1 fruit fly cellular context compared by ENCODE assay signal in the genomic region with DNA sequence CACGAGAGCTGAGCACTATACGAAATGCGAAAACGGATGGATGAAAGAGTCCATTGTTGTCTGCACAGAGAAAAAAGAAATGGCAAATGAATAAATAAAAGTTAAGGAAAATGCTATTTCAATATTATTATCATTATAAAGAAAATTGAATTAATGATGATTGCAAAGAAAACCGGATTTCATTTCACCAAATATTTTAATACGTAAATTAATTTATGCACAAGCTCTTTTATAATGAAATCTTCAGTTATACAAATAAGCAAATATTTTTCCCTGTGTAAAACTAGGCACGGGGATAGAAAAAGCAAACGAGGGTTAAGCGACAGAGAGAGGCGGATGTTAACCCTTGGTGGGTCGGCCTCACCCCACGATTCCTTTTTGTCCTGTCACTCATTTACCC.
TF ChIP-seq lines count a peak whose summit lies in the region.

No protein-coding gene starts in this region.

TF ChIP-seq in whole organism, embryonic, 481 proteins besides CTCF, POLR2A, EP300 and RAD21 (continued from another document and continues in another):
- TF ChIP-seq CG4360 (GFP tag; IDR thresholded peaks at IDR 0.05; lab: Robert Waterston, UW) (0 out of 2 replicates have a peak, but pooled peaks have one; percentile 3), lab (GFP tag; optimal IDR thresholded peaks at IDR 0.05; lab: Kevin White, UChicago) (peak; percentile 57), Ptx1 (GFP tag; IDR thresholded peaks at IDR 0.05; lab: Robert Waterston, UW) (peak; percentile 35; the same call in 1 of the 2 replicates), CG4404 (GFP tag; IDR thresholded peaks at IDR 0.05; lab: Robert Waterston, UW) (peak; percentile 44; the same call in 1 of the 2 replicates), CG8281 (tag; optimal IDR thresholded peaks at IDR 0.05; lab: Kevin White, UChicago) (peak; percentile 4), Fer1 (GFP tag; optimal IDR thresholded peaks at IDR 0.05; lab: Kevin White, UChicago) (peak; percentile 46), pros (GFP tag; optimal IDR thresholded peaks at IDR 0.05; lab: Kevin White, UChicago) (peak; percentile 59), Dip3 (GFP tag; optimal IDR thresholded peaks at IDR 0.05; lab: Kevin White, UChicago) (no peak), Dbx (GFP tag; IDR thresholded peaks at IDR 0.05; lab: Robert Waterston, UW) (no peak), esg (GFP tag; conservative IDR thresholded peaks at IDR 0.05; lab: Robert Waterston, UW) (0 out of 2 replicates have a peak, but pooled peaks have one; percentile 14), CG6854 (GFP tag; optimal IDR thresholded peaks at IDR 0.05; lab: Kevin White, UChicago) (peak; percentile 23), tap (tag; optimal IDR thresholded peaks at IDR 0.05; lab: Kevin White, UChicago) (peak; percentile 53), CG30403 (GFP tag; optimal IDR thresholded peaks at IDR 0.05; lab: Kevin White, UChicago) (peak; percentile 52), Fer2 (tag; optimal IDR thresholded peaks at IDR 0.05; lab: Kevin White, UChicago) (no peak), so (GFP tag; IDR thresholded peaks at IDR 0.05; lab: Robert Waterston, UW) (peak; percentile 56; the same call in 2 of the 3 replicates), br (optimal IDR thresholded peaks at IDR 0.05; lab: Kevin White, UChicago) (no peak), CG33557 (GFP tag; optimal IDR thresholded peaks at IDR 0.05; lab: Kevin White, UChicago) (peak; percentile 52), tna (GFP tag; IDR thresholded peaks at IDR 0.05; lab: Robert Waterston, UW; ENCODE audit: partially characterized antibody) (no peak), CG8765 (GFP tag; IDR thresholded peaks at IDR 0.05; lab: Robert Waterston, UW) (peak; percentile 48; the same call in 1 of the 2 replicates), hth (optimal IDR thresholded peaks at IDR 0.05; lab: Kevin White, UChicago) (no peak), usp (GFP tag; optimal IDR thresholded peaks at IDR 0.05; lab: Kevin White, UChicago) (no peak), D19A (tag; optimal IDR thresholded peaks at IDR 0.05; lab: Kevin White, UChicago) (peak; percentile 76), CG10209 (GFP tag; optimal IDR thresholded peaks at IDR 0.05; lab: Kevin White, UChicago) (peak; percentile 25), CG3847 (GFP tag; IDR thresholded peaks at IDR 0.05; lab: Robert Waterston, UW) (no peak), CG10147 (GFP tag; optimal IDR thresholded peaks at IDR 0.05; lab: Kevin White, UChicago) (peak; percentile 37), gem (tag; optimal IDR thresholded peaks at IDR 0.05; lab: Kevin White, UChicago) (peak; percentile 84), slou (GFP tag; optimal IDR thresholded peaks at IDR 0.05; lab: Kevin White, UChicago) (no peak), MTF-1 (GFP tag; optimal IDR thresholded peaks at IDR 0.05; lab: Kevin White, UChicago; ENCODE audit: borderline replicate concordance) (no peak), CG7556 (GFP tag; optimal IDR thresholded peaks at IDR 0.05; lab: Kevin White, UChicago) (peak; percentile 77), CG18619 (GFP tag; optimal IDR thresholded peaks at IDR 0.05; lab: Kevin White, UChicago) (no peak), Fer3 (tag; optimal IDR thresholded peaks at IDR 0.05; lab: Kevin White, UChicago) (peak; percentile 24), ems (GFP tag; optimal IDR thresholded peaks at IDR 0.05; lab: Kevin White, UChicago) (no peak), Meics (GFP tag; optimal IDR thresholded peaks at IDR 0.05; lab: Kevin White, UChicago) (peak; percentile 13), Med (GFP tag; lab: Kevin White, UChicago) (no peak), gsb-n (tag; optimal IDR thresholded peaks at IDR 0.05; lab: Kevin White, UChicago) (peak; percentile 78), sens (GFP tag; lab: Kevin White, UChicago) (peak; percentile 67), CG3407 (GFP tag; optimal IDR thresholded peaks at IDR 0.05; lab: Kevin White, UChicago) (peak; percentile 39), prd (optimal IDR thresholded peaks at IDR 0.05; lab: Kevin White, UChicago) (no peak), prd (GFP tag; IDR thresholded peaks at IDR 0.05; lab: Robert Waterston, UW) (peak; percentile 81; the same call in 2 of the 3 replicates), CG30020 (tag; optimal IDR thresholded peaks at IDR 0.05; lab: Kevin White, UChicago) (peak; percentile 29), CG16815 (GFP tag; optimal IDR thresholded peaks at IDR 0.05; lab: Kevin White, UChicago) (peak; percentile 31), CG12391 (tag; optimal IDR thresholded peaks at IDR 0.05; lab: Kevin White, UChicago) (peak; percentile 77), CG7839 (tag; optimal IDR thresholded peaks at IDR 0.05; lab: Kevin White, UChicago) (peak; percentile 72), CG15601 (tag; optimal IDR thresholded peaks at IDR 0.05; lab: Kevin White, UChicago) (peak; percentile 59), eve (GFP tag; optimal IDR thresholded peaks at IDR 0.05; lab: Kevin White, UChicago) (peak in 1 of 2 experiments; percentile 73), CG17385 (GFP tag; optimal IDR thresholded peaks at IDR 0.05; lab: Kevin White, UChicago) (peak; percentile 33), CG4282 (GFP tag; optimal IDR thresholded peaks at IDR 0.05; lab: Kevin White, UChicago) (no peak), nom (GFP tag; optimal IDR thresholded peaks at IDR 0.05; lab: Kevin White, UChicago) (no peak), CG11456 (GFP tag; IDR thresholded peaks at IDR 0.05; lab: Robert Waterston, UW) (no peak), CG10431 (GFP tag; optimal IDR thresholded peaks at IDR 0.05; lab: Kevin White, UChicago) (no peak), az2 (GFP tag; optimal IDR thresholded peaks at IDR 0.05; lab: Kevin White, UChicago) (peak; percentile 51), CG9727 (GFP tag; optimal IDR thresholded peaks at IDR 0.05; lab: Kevin White, UChicago) (peak; percentile 79), CG9437 (GFP tag; optimal IDR thresholded peaks at IDR 0.05; lab: Kevin White, UChicago) (peak; percentile 44), Nf-YB (GFP tag; optimal IDR thresholded peaks at IDR 0.05; lab: Kevin White, UChicago) (peak; percentile 38), HLH3B (GFP tag; IDR thresholded peaks at IDR 0.05; lab: Robert Waterston, UW) (peak; percentile 38; the same call in 1 of the 2 replicates), trem (tag; optimal IDR thresholded peaks at IDR 0.05; lab: Kevin White, UChicago) (peak; percentile 67), CG31441 (GFP tag; IDR thresholded peaks at IDR 0.05; lab: Robert Waterston, UW) (peak; percentile 81), Six4 (GFP tag; optimal IDR thresholded peaks at IDR 0.05; lab: Kevin White, UChicago) (peak; percentile 45), tio (GFP tag; optimal IDR thresholded peaks at IDR 0.05; lab: Kevin White, UChicago) (peak; percentile 25), YL-1 (GFP tag; optimal IDR thresholded peaks at IDR 0.05; lab: Kevin White, UChicago) (no peak), pzg (GFP tag; optimal IDR thresholded peaks at IDR 0.05; lab: Kevin White, UChicago) (no peak), CG7271 (tag; optimal IDR thresholded peaks at IDR 0.05; lab: Kevin White, UChicago) (peak; percentile 61), CG17829 (tag; optimal IDR thresholded peaks at IDR 0.05; lab: Kevin White, UChicago) (peak; percentile 86), bcd (GFP tag; optimal IDR thresholded peaks at IDR 0.05; lab: Kevin White, UChicago) (peak; percentile 26), E2f1 (GFP tag; IDR thresholded peaks at IDR 0.05; lab: Robert Waterston, UW) (0 out of 2 replicates have a peak, but pooled peaks have one; percentile 23), CG2678 (tag; optimal IDR thresholded peaks at IDR 0.05; lab: Kevin White, UChicago) (peak; percentile 74), Hr51 (GFP tag; optimal IDR thresholded peaks at IDR 0.05; lab: Kevin White, UChicago) (peak in 1 of 2 experiments; percentile 72), Neu2 (GFP tag; optimal IDR thresholded peaks at IDR 0.05; lab: Kevin White, UChicago; ENCODE audit: borderline replicate concordance) (no peak), Sox100B (GFP tag; optimal IDR thresholded peaks at IDR 0.05; lab: Kevin White, UChicago) (peak; percentile 54), CG10979 (tag; optimal IDR thresholded peaks at IDR 0.05; lab: Kevin White, UChicago) (peak; percentile 85), tin (GFP tag; optimal IDR thresholded peaks at IDR 0.05; lab: Kevin White, UChicago) (peak; percentile 47), Max (GFP tag; optimal IDR thresholded peaks at IDR 0.05; lab: Kevin White, UChicago) (peak; percentile 14), unpg (GFP tag; optimal IDR thresholded peaks at IDR 0.05; lab: Kevin White, UChicago) (peak; percentile 72), CG10267 (tag; optimal IDR thresholded peaks at IDR 0.05; lab: Kevin White, UChicago) (peak; percentile 79), Dek (tag; optimal IDR thresholded peaks at IDR 0.05; lab: Kevin White, UChicago) (no peak), tgo (GFP tag; IDR thresholded peaks at IDR 0.05; lab: Robert Waterston, UW) (peak; percentile 43; the same call in 2 of the 3 replicates), sc (optimal IDR thresholded peaks at IDR 0.05; lab: Kevin White, UChicago) (no peak), sc (GFP tag; optimal IDR thresholded peaks at IDR 0.05; lab: Kevin White, UChicago) (peak; percentile 26), Hmr (GFP tag; optimal IDR thresholded peaks at IDR 0.05; lab: Kevin White, UChicago) (peak; percentile 53), Dll (GFP tag; IDR thresholded peaks at IDR 0.05; lab: Robert Waterston, UW; ENCODE audit: partially characterized antibody) (no peak), nmo (GFP tag; optimal IDR thresholded peaks at IDR 0.05; lab: Kevin White, UChicago) (peak; percentile 74), MBD-R2 (GFP tag; IDR thresholded peaks at IDR 0.05; lab: Robert Waterston, UW) (no peak), Hr78 (GFP tag; optimal IDR thresholded peaks at IDR 0.05; lab: Kevin White, UChicago) (peak in 1 of 2 experiments; percentile 3), CG7357 (GFP tag; IDR thresholded peaks at IDR 0.05; lab: Robert Waterston, UW) (0 out of 3 replicates have a peak, but pooled peaks have one; percentile 21), CG11504 (tag; optimal IDR thresholded peaks at IDR 0.05; lab: Kevin White, UChicago) (peak; percentile 74), croc (GFP tag; conservative IDR thresholded peaks at IDR 0.05; lab: Robert Waterston, UW) (peak; percentile 18; the same call in 1 of the 3 replicates), Xbp1 (GFP tag; optimal IDR thresholded peaks at IDR 0.05; lab: Kevin White, UChicago) (peak; percentile 41), CG2116 (GFP tag; optimal IDR thresholded peaks at IDR 0.05; lab: Kevin White, UChicago) (peak; percentile 7), Sox102F (GFP tag; optimal IDR thresholded peaks at IDR 0.05; lab: Kevin White, UChicago) (peak; percentile 66), CG5245 (GFP tag; optimal IDR thresholded peaks at IDR 0.05; lab: Kevin White, UChicago) (peak; percentile 26), fd96Cb (tag; optimal IDR thresholded peaks at IDR 0.05; lab: Kevin White, UChicago) (peak; percentile 53), Kr (GFP tag; optimal IDR thresholded peaks at IDR 0.05; lab: Kevin White, UChicago) (peak; percentile 50), phol (tag; optimal IDR thresholded peaks at IDR 0.05; lab: Kevin White, UChicago) (peak; percentile 74), Elba2 (GFP tag; optimal IDR thresholded peaks at IDR 0.05; lab: Kevin White, UChicago) (peak; percentile 5), dpn (GFP tag; optimal IDR thresholded peaks at IDR 0.05; lab: Kevin White, UChicago) (peak in 1 of 2 experiments; percentile 11), ATbp (GFP tag; optimal IDR thresholded peaks at IDR 0.05; lab: Kevin White, UChicago) (peak; percentile 34), CG10462 (GFP tag; optimal IDR thresholded peaks at IDR 0.05; lab: Kevin White, UChicago) (peak; percentile 4), mirr (GFP tag; optimal IDR thresholded peaks at IDR 0.05; lab: Kevin White, UChicago) (no peak), CG17359 (tag; optimal IDR thresholded peaks at IDR 0.05; lab: Kevin White, UChicago) (peak; percentile 59), E2f2 (GFP tag; IDR thresholded peaks at IDR 0.05; lab: Robert Waterston, UW) (no peak; the same call in 1 of the 2 replicates), cato (GFP tag; optimal IDR thresholded peaks at IDR 0.05; lab: Kevin White, UChicago; ENCODE audit: borderline replicate concordance) (peak; percentile 5), fd102C (GFP tag; optimal IDR thresholded peaks at IDR 0.05; lab: Kevin White, UChicago) (peak; percentile 35), CoRest (tag; optimal IDR thresholded peaks at IDR 0.05; lab: Kevin White, UChicago) (peak; percentile 68), sim (GFP tag; IDR thresholded peaks at IDR 0.05; lab: Robert Waterston, UW) (no peak), scrt (GFP tag; optimal IDR thresholded peaks at IDR 0.05; lab: Kevin White, UChicago) (peak; percentile 27), B-H1 (GFP tag; IDR thresholded peaks at IDR 0.05; lab: Robert Waterston, UW) (no peak), CG2202 (tag; optimal IDR thresholded peaks at IDR 0.05; lab: Kevin White, UChicago) (peak; percentile 43), Jarid2 (GFP tag; optimal IDR thresholded peaks at IDR 0.05; lab: Kevin White, UChicago) (peak; percentile 19), CG1602 (GFP tag; optimal IDR thresholded peaks at IDR 0.05; lab: Kevin White, UChicago) (peak; percentile 51), stc (GFP tag; IDR thresholded peaks at IDR 0.05; lab: Robert Waterston, UW) (peak; percentile 36; the same call in 1 of the 2 replicates), CG13775 (GFP tag; optimal IDR thresholded peaks at IDR 0.05; lab: Kevin White, UChicago) (peak; percentile 68), gce (GFP tag; IDR thresholded peaks at IDR 0.05; lab: Robert Waterston, UW) (0 out of 3 replicates have a peak, but pooled peaks have one; percentile 18), zen2 (GFP tag; IDR thresholded peaks at IDR 0.05; lab: Robert Waterston, UW; ENCODE audit: partially characterized antibody) (no peak), CG13123 (GFP tag; optimal IDR thresholded peaks at IDR 0.05; lab: Kevin White, UChicago) (peak; percentile 16), fu2 (GFP tag; optimal IDR thresholded peaks at IDR 0.05; lab: Kevin White, UChicago) (no peak), Eip74EF (GFP tag; optimal IDR thresholded peaks at IDR 0.05; lab: Kevin White, UChicago) (peak in 1 of 2 experiments; percentile 38), dimm (GFP tag; IDR thresholded peaks at IDR 0.05; lab: Robert Waterston, UW) (0 out of 2 replicates have a peak, but pooled peaks have one; percentile 14), CG17328 (GFP tag; IDR thresholded peaks at IDR 0.05; lab: Robert Waterston, UW) (peak; percentile 51; the same call in 1 of the 2 replicates), grau (tag; optimal IDR thresholded peaks at IDR 0.05; lab: Kevin White, UChicago) (peak; percentile 72), CG18476 (GFP tag; optimal IDR thresholded peaks at IDR 0.05; lab: Kevin White, UChicago) (peak; percentile 8), CG13424 (tag; optimal IDR thresholded peaks at IDR 0.05; lab: Kevin White, UChicago) (peak; percentile 66), CG4820 (GFP tag; optimal IDR thresholded peaks at IDR 0.05; lab: Kevin White, UChicago) (peak; percentile 19), CG8388 (GFP tag; optimal IDR thresholded peaks at IDR 0.05; lab: Kevin White, UChicago) (peak; percentile 69)
